Worm (Caenorhabditis elegans) whole organism, L3 larva: ENCODE results near the gene pmp-3.

Experiments used
- aly-2 ChIP-seq: fragments of 150-350 bp; optimal IDR thresholded peaks from 2 replicates; lab custom pipeline; 2014; ENCODE audit warnings: missing biosample characterization, missing genetic modification characterization
- ama-1 ChIP-seq: fragments of 150-350 bp; optimal IDR thresholded peaks from 2 replicates; lab custom pipeline; 2018
- daf-12 ChIP-seq: fragments of 150-350 bp; optimal IDR thresholded peaks from 2 replicates; lab custom pipeline; 2014; ENCODE audit warnings: missing biosample characterization, missing genetic modification reagents, missing genetic modification characterization
- egl-27 ChIP-seq: sonication (generic microtip); optimal IDR thresholded peaks from 4 replicates; lab custom pipeline; 2017; ENCODE audit warnings: missing biosample characterization, missing genetic modification reagents, missing genetic modification characterization
- fkh-10 ChIP-seq: sonication (generic microtip); optimal IDR thresholded peaks from 2 replicates; lab custom pipeline; 2017; ENCODE audit warnings: missing biosample characterization, missing genetic modification reagents, missing genetic modification characterization
- fos-1 ChIP-seq: fragments of 150-350 bp; optimal IDR thresholded peaks from 2 replicates; lab custom pipeline; 2014; ENCODE audit warnings: missing biosample characterization, missing genetic modification characterization
- lin-15B ChIP-seq: fragments of 150-350 bp; optimal IDR thresholded peaks from 2 replicates; lab custom pipeline; 2014; ENCODE audit warnings: missing biosample characterization, missing genetic modification characterization
- lin-39 ChIP-seq: fragments of 150-350 bp; optimal IDR thresholded peaks from 2 replicates; lab custom pipeline; 2018; ENCODE audit warnings: missing biosample characterization, missing genetic modification reagents, missing genetic modification characterization
- lsy-12 ChIP-seq: sonication (generic microtip); optimal IDR thresholded peaks from 2 replicates; lab custom pipeline; 2016; ENCODE audit warnings: mild to moderate bottlenecking, missing genetic modification characterization, missing compliant biosample characterization
- nhr-77 ChIP-seq: fragments of 150-350 bp; optimal IDR thresholded peaks from 2 replicates; lab custom pipeline; 2014; ENCODE audit warnings: missing biosample characterization, missing genetic modification characterization
- zag-1 ChIP-seq: fragments of 150-350 bp; optimal IDR thresholded peaks from 2 replicates; lab custom pipeline; 2014; ENCODE audit warnings: missing biosample characterization, missing genetic modification characterization

DNA sequence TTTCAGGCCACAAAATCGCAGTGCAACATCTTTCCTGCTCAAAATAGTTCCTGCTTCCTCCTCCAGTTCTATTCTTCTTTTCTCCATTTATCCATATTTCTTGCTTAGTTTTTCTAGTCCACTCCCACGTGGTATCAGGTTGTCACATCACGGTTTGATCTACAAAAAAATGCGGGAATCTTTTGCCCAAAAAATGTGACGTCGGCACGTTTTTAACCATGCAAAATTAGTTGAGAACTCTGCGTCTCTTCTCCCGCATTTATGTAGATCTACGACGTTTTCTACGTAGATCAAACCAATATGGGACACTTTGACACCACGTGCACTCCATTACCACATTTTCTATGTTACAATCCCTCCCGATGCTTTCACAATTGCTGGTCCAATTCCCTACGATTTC is 4.5 kb upstream of the pmp-3 start:
- no peak for TF ChIP-seq nhr-77 (tag; lab: Kevin White, UChicago)
- no peak for TF ChIP-seq lsy-12
- TF ChIP-seq ama-1 (lab: Kevin White, UChicago), result no peak
- TF ChIP-seq fkh-10 (GFP tag; lab: Kevin White, UChicago), result no peak
- TF ChIP-seq egl-27, result no peak
- TF ChIP-seq zag-1 (tag; lab: Kevin White, UChicago), result no peak
- TF ChIP-seq lin-39 (tag; lab: Kevin White, UChicago), result no peak
- TF ChIP-seq fos-1 (tag; lab: Kevin White, UChicago), result no peak
- no peak for TF ChIP-seq daf-12 (tag; lab: Kevin White, UChicago)
- TF ChIP-seq aly-2 (tag; lab: Kevin White, UChicago), result no peak
- no peak for TF ChIP-seq lin-15B
